Fruit fly (Drosophila melanogaster) whole organism, adult: ENCODE results near the gene Pits.

ENCODE experiments used
- CG12768 ChIP-seq: fragments of 200-800 bp; sonication (Bioruptor generic); optimal IDR thresholded peaks from 2 replicates; lab custom pipeline; 2017; ENCODE audit warnings: missing biosample characterization, missing genetic modification characterization, mild to moderate bottlenecking, moderate library complexity, missing genetic modification reagents
- CG1620 ChIP-seq: fragments of 200-800 bp; sonication (Bioruptor generic); optimal IDR thresholded peaks from 2 replicates; lab custom pipeline; 2016; ENCODE audit warnings: missing biosample characterization, missing genetic modification characterization
- Mnt ChIP-seq: fragments of 200-800 bp; sonication (Bioruptor generic); optimal IDR thresholded peaks from 2 replicates; lab custom pipeline; 2016; ENCODE audit warnings: missing biosample characterization, mild to moderate bottlenecking, missing genetic modification characterization

- TF ChIP-seq Mnt (GFP tag; lab: Kevin White, UChicago), result no peak
- no peak for TF ChIP-seq CG1620 (GFP tag; lab: Kevin White, UChicago)
- no peak for TF ChIP-seq CG12768 (GFP tag; lab: Kevin White, UChicago)
Observed at dm6 chrX:12552824-12553223, 30.2 kb downstream of the Pits start, which contains the start of gene Cpr11B.
